Worm (Caenorhabditis elegans) whole organism, L2 larva: Measurements from ENCODE around the gene F55A11.4.

ENCODE experiments used
- C34F6.9 ChIP-seq: fragments of 150-350 bp; optimal IDR thresholded peaks from 2 replicates; lab custom pipeline; 2014; ENCODE audit warnings: missing biosample characterization, missing genetic modification characterization
- Y55F3AM.14 ChIP-seq: fragments of 200-800 bp; sonication (Bioruptor generic); optimal IDR thresholded peaks from 2 replicates; lab custom pipeline; 2018; ENCODE audit warnings: mild to moderate bottlenecking, missing genetic modification characterization, missing compliant biosample characterization
- ZK546.5 ChIP-seq: sonication (generic microtip); optimal IDR thresholded peaks from 2 replicates; lab custom pipeline; 2017; ENCODE audit warnings: missing biosample characterization, missing genetic modification characterization
- alr-1 ChIP-seq: fragments of 150-350 bp; optimal IDR thresholded peaks from 2 replicates; lab custom pipeline; 2014; ENCODE audit warnings: missing biosample characterization, missing genetic modification characterization
- ama-1 ChIP-seq: fragments of 150-350 bp; optimal IDR thresholded peaks from 2 replicates; lab custom pipeline; 2018; ENCODE audit warnings: inconsistent platforms
- blmp-1 ChIP-seq: sonication (generic microtip); optimal IDR thresholded peaks from 2 replicates; lab custom pipeline; 2017; ENCODE audit warnings: missing genetic modification characterization, mild to moderate bottlenecking, missing compliant biosample characterization, antibody characterized with exemption, moderate library complexity; ENCODE audit not compliant: insufficient read depth
- dmd-4 ChIP-seq: sonication (generic microtip); optimal IDR thresholded peaks from 2 replicates; lab custom pipeline; 2017; ENCODE audit warnings: missing biosample characterization, missing genetic modification characterization
- egl-27 ChIP-seq: sonication (generic microtip); optimal IDR thresholded peaks from 3 replicates; lab custom pipeline; 2017; ENCODE audit warnings: missing biosample characterization, missing genetic modification reagents, missing genetic modification characterization
- elt-1 ChIP-seq: fragments of 150-350 bp; optimal IDR thresholded peaks from 2 replicates; lab custom pipeline; 2014; ENCODE audit warnings: missing biosample characterization, missing genetic modification characterization
- elt-3 ChIP-seq: sonication (generic microtip); optimal IDR thresholded peaks from 2 replicates; lab custom pipeline; 2017; ENCODE audit warnings: missing biosample characterization, missing genetic modification characterization
- gmeb-1 ChIP-seq: fragments of 150-350 bp; optimal IDR thresholded peaks from 2 replicates; lab custom pipeline; 2014; ENCODE audit warnings: missing biosample characterization, missing genetic modification characterization
- lin-11 ChIP-seq: fragments of 150-350 bp; sonication (generic microtip); optimal IDR thresholded peaks from 2 replicates; lab custom pipeline; 2014; ENCODE audit warnings: missing biosample characterization, missing genetic modification characterization, inconsistent platforms, mixed read lengths
- lin-39 ChIP-seq: fragments of 150-350 bp; optimal IDR thresholded peaks from 2 replicates; lab custom pipeline; 2014; ENCODE audit warnings: missing biosample characterization, missing genetic modification reagents, missing genetic modification characterization
- lsy-2 ChIP-seq, 2 experiments: fragments of 150-350 bp in 1 of 2; sonication (generic microtip) in 1 of 2; optimal IDR thresholded peaks; 2 replicates each; lab custom pipeline; 2014 to 2017; ENCODE audit warnings: missing biosample characterization in 2 of 2, missing genetic modification characterization in 2 of 2
- mbf-1 ChIP-seq: sonication (generic microtip); optimal IDR thresholded peaks from 2 replicates; lab custom pipeline; 2017; ENCODE audit warnings: missing biosample characterization, missing genetic modification characterization
- mdl-1 ChIP-seq, 2 experiments: fragments of 150-350 bp in 1 of 2; sonication (generic microtip) in 1 of 2; optimal IDR thresholded peaks; 2 replicates each; lab custom pipeline; 2017; ENCODE audit warnings: missing biosample characterization in 2 of 2, missing genetic modification characterization in 2 of 2
- nhr-11 ChIP-seq: fragments of 150-350 bp; optimal IDR thresholded peaks from 2 replicates; lab custom pipeline; 2014; ENCODE audit warnings: missing biosample characterization, missing genetic modification characterization
- nhr-12 ChIP-seq: fragments of 150-350 bp; optimal IDR thresholded peaks from 2 replicates; lab custom pipeline; 2014; ENCODE audit warnings: missing biosample characterization, missing genetic modification characterization
- nhr-129 ChIP-seq: fragments of 150-350 bp; optimal IDR thresholded peaks from 2 replicates; lab custom pipeline; 2014; ENCODE audit warnings: missing biosample characterization, missing genetic modification characterization
- nhr-21 ChIP-seq: fragments of 150-350 bp; optimal IDR thresholded peaks from 2 replicates; lab custom pipeline; 2014; ENCODE audit warnings: missing biosample characterization, missing genetic modification characterization
- nhr-23 ChIP-seq: fragments of 150-350 bp; optimal IDR thresholded peaks from 2 replicates; lab custom pipeline; 2014; ENCODE audit warnings: missing biosample characterization, missing genetic modification reagents, missing genetic modification characterization
- nhr-237 ChIP-seq: fragments of 150-350 bp; optimal IDR thresholded peaks from 2 replicates; lab custom pipeline; 2014; ENCODE audit warnings: missing biosample characterization, missing genetic modification characterization
- nhr-25 ChIP-seq: fragments of 150-350 bp; sonication (generic microtip); optimal IDR thresholded peaks from 3 replicates; lab custom pipeline; 2014; ENCODE audit warnings: missing biosample characterization, missing genetic modification characterization
- nhr-6 ChIP-seq: fragments of 150-350 bp; optimal IDR thresholded peaks from 2 replicates; lab custom pipeline; 2014; ENCODE audit warnings: missing biosample characterization, missing genetic modification characterization
- nhr-77 ChIP-seq: fragments of 150-350 bp; optimal IDR thresholded peaks from 2 replicates; lab custom pipeline; 2014; ENCODE audit warnings: missing biosample characterization, missing genetic modification characterization
- peb-1 ChIP-seq: fragments of 150-350 bp; optimal IDR thresholded peaks from 2 replicates; lab custom pipeline; 2014; ENCODE audit warnings: missing biosample characterization, missing genetic modification characterization
- sma-3 ChIP-seq: sonication (generic microtip); optimal IDR thresholded peaks from 2 replicates; lab custom pipeline; 2016; ENCODE audit warnings: missing genetic modification reagents, missing genetic modification characterization, missing compliant biosample characterization
- sma-9 ChIP-seq, 2 experiments: fragments of 150-350 bp in 1 of 2; sonication (generic microtip) in 1 of 2; optimal IDR thresholded peaks; 2 replicates each; lab custom pipeline; 2014 to 2016; ENCODE audit warnings: missing genetic modification characterization in 2 of 2, mild to moderate bottlenecking in 1 of 2, missing biosample characterization in 1 of 2, missing compliant biosample characterization in 1 of 2, missing genetic modification reagents in 1 of 2, moderate library complexity in 1 of 2
- snpc-4 ChIP-seq: fragments of 150-350 bp; optimal IDR thresholded peaks from 2 replicates; lab custom pipeline; 2014; ENCODE audit warnings: missing biosample characterization, missing genetic modification characterization
- unc-39 ChIP-seq: fragments of 150-350 bp; optimal IDR thresholded peaks from 2 replicates; lab custom pipeline; 2014; ENCODE audit warnings: missing biosample characterization, missing genetic modification characterization
- unc-55 ChIP-seq: fragments of 150-350 bp; sonication (generic microtip); optimal IDR thresholded peaks from 3 replicates; lab custom pipeline; 2014; ENCODE audit warnings: missing biosample characterization, missing genetic modification reagents, missing genetic modification characterization
- zag-1 ChIP-seq: fragments of 150-350 bp; optimal IDR thresholded peaks from 2 replicates; lab custom pipeline; 2014; ENCODE audit warnings: missing biosample characterization, missing genetic modification characterization
- ztf-1 ChIP-seq: fragments of 200-800 bp; sonication (Bioruptor generic); conservative IDR thresholded peaks from 2 replicates; pipeline ENCODE4 v1.3.6; 2022; ENCODE audit warnings: missing genetic modification characterization, missing compliant biosample characterization

Gene F55A11.4

ce11 chrV:11782809-11783440 is 12.7 kb downstream of the F55A11.4 start, which contains the start of gene F55A11.11 (continued):
- peak; percentile 48 for TF ChIP-seq nhr-21 (tag; lab: Kevin White, UChicago)
- TF ChIP-seq, all 48 proteins: peak for 21

DNA sequence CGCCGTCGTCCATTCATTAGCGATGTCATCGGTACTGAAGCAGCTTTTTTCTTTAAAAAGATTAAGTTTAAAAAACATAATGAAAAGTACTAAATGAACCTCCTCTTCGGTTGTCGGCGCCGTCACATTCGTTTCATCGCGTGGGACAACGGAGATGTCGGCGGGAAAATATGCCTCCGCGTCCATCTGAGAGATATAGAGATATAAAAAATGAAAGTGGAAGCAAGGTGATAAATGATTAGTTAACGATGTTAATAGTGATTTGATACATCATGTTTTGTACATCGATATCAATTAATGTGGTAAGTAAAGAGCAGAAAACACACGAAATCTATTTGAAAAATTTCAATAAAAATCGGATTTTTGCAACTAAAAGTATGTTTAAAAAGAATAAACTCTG is 17.0 kb downstream of the F55A11.4 start, which contains the start of gene F55A11.7:
F55A11.7 (minus strand) TSS at position 186 of the 400 bp plus-strand sequence.
- TF ChIP-seq nhr-12 (tag; lab: Kevin White, UChicago), result no peak
- TF ChIP-seq nhr-237 (tag; lab: Kevin White, UChicago), result no peak
- TF ChIP-seq ZK546.5 (tag; lab: Kevin White, UChicago), result no peak
- TF ChIP-seq peb-1 (tag; lab: Kevin White, UChicago), result no peak
- no peak for TF ChIP-seq blmp-1 (tag; lab: Kevin White, UChicago)
- no peak for TF ChIP-seq lsy-2 (tag; optimal IDR thresholded peaks at IDR 0.05; lab: Kevin White, UChicago)
- no peak for TF ChIP-seq alr-1 (tag; lab: Kevin White, UChicago)
- no peak for TF ChIP-seq mdl-1 (tag; optimal IDR thresholded peaks at IDR 0.05; lab: Kevin White, UChicago)
- TF ChIP-seq unc-39 (tag; lab: Kevin White, UChicago), result no peak
- no peak for TF ChIP-seq ama-1 (lab: Kevin White, UChicago)
- TF ChIP-seq lin-39 (tag; lab: Kevin White, UChicago), result no peak
- no peak for TF ChIP-seq nhr-23 (tag; lab: Kevin White, UChicago)
- TF ChIP-seq elt-3 (tag; lab: Kevin White, UChicago), result no peak
- TF ChIP-seq, all 48 proteins: peak for 0

ce11 chrV:11787742-11788238 is 17.5 kb downstream of the F55A11.4 start, which contains the start of gene F55A11.8:
Gene F55A11.8, plus strand, starts transcription at chrV:11788188.
- TF ChIP-seq gmeb-1 (tag; lab: Kevin White, UChicago) (no peak), sma-3 (GFP tag; lab: Kevin White, UChicago) (no peak), elt-1 (tag; lab: Kevin White, UChicago) (no peak)
- TF ChIP-seq, all 48 proteins: peak for 0

DNA sequence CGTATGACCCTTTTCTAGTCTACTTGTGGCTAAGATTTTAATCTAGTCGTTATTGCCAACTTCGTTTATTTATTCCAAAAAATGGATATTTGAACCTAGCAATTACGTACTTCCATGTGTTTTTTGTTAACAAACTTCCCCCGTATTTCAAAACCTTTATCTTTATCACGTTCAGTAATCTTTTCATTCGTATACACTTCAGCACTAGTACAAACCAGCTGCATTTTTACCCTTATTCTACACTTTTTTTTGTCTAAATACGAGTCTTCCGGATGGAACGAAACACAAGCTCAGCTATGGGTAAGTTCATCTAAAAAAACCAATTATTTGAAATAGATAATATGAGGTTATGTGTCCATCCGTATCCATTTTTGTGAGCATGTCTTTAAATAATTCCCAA is 19.2 kb downstream of the F55A11.4 start, which contains the start of gene D2023.1:
D2023.1 (plus strand) TSS at position 77 of the 400 bp plus-strand sequence.
- TF ChIP-seq dmd-4 (tag; lab: Kevin White, UChicago), result no peak
- no peak for TF ChIP-seq Y55F3AM.14
- no peak for TF ChIP-seq mdl-1 (tag; optimal IDR thresholded peaks at IDR 0.05; lab: Kevin White, UChicago)
- no peak for TF ChIP-seq nhr-11
- TF ChIP-seq sma-3 (GFP tag; lab: Kevin White, UChicago), result no peak
- TF ChIP-seq ZK546.5 (tag; lab: Kevin White, UChicago), result no peak
- no peak for TF ChIP-seq unc-55
- TF ChIP-seq nhr-12 (tag; lab: Kevin White, UChicago), result no peak

ce11 chrV:11794172-11794571 is 23.9 kb downstream of the F55A11.4 start:
- TF ChIP-seq nhr-25 (peak; percentile 81), ztf-1 (GFP tag; lab: Robert Waterston, UW) (no peak), mbf-1 (no peak), C34F6.9 (tag; lab: Kevin White, UChicago) (no peak), elt-3 (tag; lab: Kevin White, UChicago) (no peak), nhr-6 (no peak), lsy-2 (tag; optimal IDR thresholded peaks at IDR 0.05; lab: Kevin White, UChicago) (no peak), nhr-77 (tag; lab: Kevin White, UChicago) (no peak), nhr-129 (no peak), blmp-1 (tag; lab: Kevin White, UChicago) (peak; percentile 38), sma-9 (GFP tag; optimal IDR thresholded peaks at IDR 0.05; lab: Kevin White, UChicago) (no peak), sma-9 (tag; optimal IDR thresholded peaks at IDR 0.05; lab: Kevin White, UChicago) (no peak)

ce11 chrV:11795352-11795751 is 25.1 kb downstream of the F55A11.4 start:
- TF ChIP-seq sma-3 (GFP tag; lab: Kevin White, UChicago) (peak; percentile 59), dmd-4 (tag; lab: Kevin White, UChicago) (no peak), nhr-21 (tag; lab: Kevin White, UChicago) (peak; percentile 73), mdl-1 (tag; optimal IDR thresholded peaks at IDR 0.05; lab: Kevin White, UChicago) (peak in 1 of 2 experiments; percentile 2), zag-1 (no peak), snpc-4 (tag; lab: Kevin White, UChicago) (no peak), blmp-1 (tag; lab: Kevin White, UChicago) (no peak), nhr-25 (peak; percentile 52), sma-9 (GFP tag; optimal IDR thresholded peaks at IDR 0.05; lab: Kevin White, UChicago) (peak; percentile 79), sma-9 (tag; optimal IDR thresholded peaks at IDR 0.05; lab: Kevin White, UChicago) (no peak), lin-11 (tag; lab: Kevin White, UChicago) (no peak), ztf-1 (GFP tag; lab: Robert Waterston, UW) (no peak), egl-27 (peak; percentile 69)
